Fruit fly (Drosophila melanogaster) whole organism, embryonic: ENCODE data around the gene CG12519.

Experiments
- Blimp-1 ChIP-seq: fragments of 200-800 bp; sonication (Bioruptor generic); optimal IDR thresholded peaks from 3 replicates; lab custom pipeline; 2018; ENCODE audit warnings: missing biosample characterization, missing genetic modification characterization, mild to moderate bottlenecking, moderate library complexity, missing genetic modification reagents
- CG10267 ChIP-seq: fragments of 200-800 bp; sonication (Bioruptor generic); optimal IDR thresholded peaks from 2 replicates; lab custom pipeline; 2018; ENCODE audit warnings: missing biosample characterization, mild to moderate bottlenecking, missing genetic modification characterization, moderate library complexity
- CG10366 ChIP-seq: fragments of 200-800 bp; sonication (Bioruptor generic); IDR thresholded peaks from 2 replicates; pipeline ENCODE4 v1.3.6; 2022; ENCODE audit warnings: missing biosample characterization, missing genetic modification characterization
- CG11504 ChIP-seq: fragments of 200-800 bp; sonication (Bioruptor generic); optimal IDR thresholded peaks from 3 replicates; lab custom pipeline; 2019; ENCODE audit warnings: missing biosample characterization, mild to moderate bottlenecking, missing genetic modification characterization, moderate library complexity
- CG11696 ChIP-seq: fragments of 200-800 bp; sonication (Bioruptor generic); IDR thresholded peaks from 2 replicates; pipeline ENCODE4 v1.3.6; 2022; ENCODE audit warnings: missing biosample characterization, missing genetic modification characterization
- CG12391 ChIP-seq: fragments of 200-800 bp; sonication (Bioruptor generic); optimal IDR thresholded peaks from 3 replicates; lab custom pipeline; 2018; ENCODE audit warnings: missing biosample characterization, mild to moderate bottlenecking, missing genetic modification characterization, moderate library complexity
- CG13624 ChIP-seq: fragments of 200-800 bp; sonication (Bioruptor generic); optimal IDR thresholded peaks from 2 replicates; lab custom pipeline; 2016; ENCODE audit warnings: missing biosample characterization, missing genetic modification characterization
- CG14667 ChIP-seq: fragments of 200-800 bp; sonication (Bioruptor generic); IDR thresholded peaks from 2 replicates; pipeline ENCODE4 v1.3.6; 2022; ENCODE audit warnings: missing biosample characterization, missing genetic modification characterization
- CG16815 ChIP-seq: fragments of 200-800 bp; sonication (Bioruptor generic); optimal IDR thresholded peaks from 3 replicates; lab custom pipeline; 2017; ENCODE audit warnings: missing biosample characterization, mild to moderate bottlenecking, missing genetic modification characterization
- CG17912 ChIP-seq: fragments of 200-800 bp; sonication (Bioruptor generic); optimal IDR thresholded peaks from 2 replicates; lab custom pipeline; 2018; ENCODE audit warnings: missing biosample characterization, mild to moderate bottlenecking, missing genetic modification characterization
- CG2116 ChIP-seq: fragments of 200-800 bp; sonication (Bioruptor generic); optimal IDR thresholded peaks from 3 replicates; lab custom pipeline; 2018; ENCODE audit warnings: missing biosample characterization, mild to moderate bottlenecking, missing genetic modification characterization
- CG2199 ChIP-seq: fragments of 200-800 bp; sonication (Bioruptor generic); IDR thresholded peaks from 3 replicates; pipeline ENCODE4 v1.3.6; 2022; ENCODE audit warnings: missing biosample characterization, missing genetic modification characterization
- CG30431 ChIP-seq: fragments of 200-800 bp; sonication (Bioruptor generic); optimal IDR thresholded peaks from 2 replicates; lab custom pipeline; 2017; ENCODE audit warnings: missing biosample characterization, missing genetic modification characterization
- CG32772 ChIP-seq: fragments of 200-800 bp; sonication (Bioruptor generic); IDR thresholded peaks from 2 replicates; pipeline ENCODE4 v1.3.6; 2022; ENCODE audit warnings: missing biosample characterization, missing genetic modification characterization
- CG4404 ChIP-seq: fragments of 200-800 bp; sonication (Bioruptor generic); IDR thresholded peaks from 2 replicates; pipeline ENCODE4 v1.3.6; 2022; ENCODE audit warnings: missing biosample characterization, missing genetic modification characterization
- CG4730 ChIP-seq: fragments of 200-800 bp; sonication (Bioruptor generic); IDR thresholded peaks from 2 replicates; pipeline ENCODE4 v1.3.6; 2022; ENCODE audit warnings: missing biosample characterization, missing genetic modification characterization
- CG7839 ChIP-seq: fragments of 200-800 bp; sonication (Bioruptor generic); optimal IDR thresholded peaks from 3 replicates; lab custom pipeline; 2018; ENCODE audit warnings: missing biosample characterization, mild to moderate bottlenecking, missing genetic modification characterization, moderate library complexity
- CG8281 ChIP-seq: fragments of 200-800 bp; sonication (Bioruptor generic); optimal IDR thresholded peaks from 2 replicates; lab custom pipeline; 2018; ENCODE audit warnings: missing biosample characterization, mild to moderate bottlenecking, missing genetic modification characterization, moderate library complexity
- CG8359 ChIP-seq: fragments of 200-800 bp; sonication (Bioruptor generic); optimal IDR thresholded peaks from 2 replicates; lab custom pipeline; 2017; ENCODE audit warnings: missing biosample characterization, mild to moderate bottlenecking, missing genetic modification characterization, borderline replicate concordance
- CG8765 ChIP-seq: fragments of 200-800 bp; sonication (Bioruptor generic); IDR thresholded peaks from 2 replicates; pipeline ENCODE4 v1.3.6; 2022; ENCODE audit warnings: missing biosample characterization, missing genetic modification characterization
- CG9817 ChIP-seq: fragments of 200-800 bp; sonication (Bioruptor generic); optimal IDR thresholded peaks from 2 replicates; lab custom pipeline; 2018; ENCODE audit warnings: missing biosample characterization, mild to moderate bottlenecking, missing genetic modification characterization, moderate library complexity
- CoRest ChIP-seq: fragments of 200-800 bp; sonication (Bioruptor generic); optimal IDR thresholded peaks from 3 replicates; lab custom pipeline; 2018; ENCODE audit warnings: missing biosample characterization, mild to moderate bottlenecking, missing genetic modification characterization, moderate library complexity
- Dll ChIP-seq: fragments of 200-800 bp; sonication (Bioruptor generic); IDR thresholded peaks from 4 replicates; pipeline ENCODE4 v1.3.6; 2022; ENCODE audit warnings: missing biosample characterization, missing genetic modification characterization; ENCODE audit not compliant: partially characterized antibody
- Elba2 ChIP-seq: fragments of 200-800 bp; sonication (Bioruptor generic); optimal IDR thresholded peaks from 3 replicates; lab custom pipeline; 2016; ENCODE audit warnings: missing biosample characterization, missing genetic modification characterization
- Fer2 ChIP-seq: fragments of 200-800 bp; sonication (Bioruptor generic); optimal IDR thresholded peaks from 2 replicates; lab custom pipeline; 2018; ENCODE audit warnings: missing biosample characterization, mild to moderate bottlenecking, missing genetic modification characterization, moderate library complexity
- Gug ChIP-seq: fragments of 200-800 bp; sonication (Bioruptor generic); IDR thresholded peaks from 4 replicates; pipeline ENCODE4 v1.3.6; 2022; ENCODE audit warnings: missing biosample characterization, missing genetic modification characterization
- HLH4C ChIP-seq: fragments of 200-800 bp; sonication (Bioruptor generic); IDR thresholded peaks from 3 replicates; pipeline ENCODE4 v1.3.6; 2022; ENCODE audit warnings: missing biosample characterization, missing genetic modification characterization; ENCODE audit not compliant: partially characterized antibody
- Hr51 ChIP-seq, 2 experiments: fragments of 200-800 bp; sonication (Bioruptor generic); optimal IDR thresholded peaks; 2 replicates in 1 of 2; 3 replicates in 1 of 2; lab custom pipeline; 2016 to 2018; ENCODE audit warnings: missing biosample characterization in 2 of 2, missing genetic modification characterization in 2 of 2, mild to moderate bottlenecking in 1 of 2, moderate library complexity in 1 of 2
- MBD-R2 ChIP-seq: fragments of 200-800 bp; sonication (Bioruptor generic); IDR thresholded peaks from 2 replicates; pipeline ENCODE4 v1.3.6; 2022; ENCODE audit warnings: missing biosample characterization, missing genetic modification characterization
- Oaz ChIP-seq: fragments of 200-800 bp; sonication (Bioruptor generic); IDR thresholded peaks from 2 replicates; pipeline ENCODE4 v1.3.6; 2022; ENCODE audit warnings: missing biosample characterization, missing genetic modification characterization
- Oli ChIP-seq: fragments of 200-800 bp; sonication (Bioruptor generic); optimal IDR thresholded peaks from 2 replicates; lab custom pipeline; 2018; ENCODE audit warnings: missing biosample characterization, mild to moderate bottlenecking, missing genetic modification characterization, moderate library complexity
- Optix ChIP-seq: fragments of 200-800 bp; sonication (Bioruptor generic); IDR thresholded peaks from 3 replicates; pipeline ENCODE4 v1.3.6; 2022; ENCODE audit warnings: missing biosample characterization, missing genetic modification characterization
- Ptx1 ChIP-seq: fragments of 200-800 bp; sonication (Bioruptor generic); IDR thresholded peaks from 2 replicates; pipeline ENCODE4 v1.3.6; 2022; ENCODE audit warnings: missing biosample characterization, missing genetic modification characterization
- Rfx ChIP-seq: fragments of 200-800 bp; sonication (Bioruptor generic); IDR thresholded peaks from 2 replicates; pipeline ENCODE4 v1.3.6; 2022; ENCODE audit warnings: missing biosample characterization, missing genetic modification characterization
- ewg ChIP-seq: fragments of 200-800 bp; sonication (Bioruptor generic); optimal IDR thresholded peaks from 3 replicates; lab custom pipeline; 2017; ENCODE audit warnings: mild to moderate bottlenecking, missing biosample characterization, missing genetic modification reagents, missing genetic modification characterization
- gem ChIP-seq: fragments of 200-800 bp; sonication (Bioruptor generic); optimal IDR thresholded peaks from 2 replicates; lab custom pipeline; 2019; ENCODE audit warnings: missing biosample characterization, mild to moderate bottlenecking, missing genetic modification characterization, moderate library complexity
- gfzf ChIP-seq: fragments of 200-800 bp; sonication (Bioruptor generic); optimal IDR thresholded peaks from 2 replicates; lab custom pipeline; 2016; ENCODE audit warnings: missing biosample characterization, mild to moderate bottlenecking, missing genetic modification characterization, moderate library complexity
- lab ChIP-seq: fragments of 200-800 bp; sonication (Bioruptor generic); optimal IDR thresholded peaks from 3 replicates; lab custom pipeline; 2017; ENCODE audit warnings: missing biosample characterization, missing genetic modification characterization, mild to moderate bottlenecking, moderate library complexity, missing genetic modification reagents
- mam ChIP-seq: fragments of 200-800 bp; sonication (Bioruptor generic); optimal IDR thresholded peaks from 3 replicates; lab custom pipeline; 2016; ENCODE audit warnings: missing biosample characterization, missing genetic modification characterization
- pan ChIP-seq, 4 experiments: fragments of >200 bp in 3 of 4; fragments of 200-800 bp in 1 of 4; sonication (Bioruptor generic) in 1 of 4; optimal IDR thresholded peaks in 3 of 4; IDR thresholded peaks in 1 of 4; 2 replicates each; pipeline versions ENCODE4 v1.3.6 to Lab custom; 2017 to 2022; ENCODE audit warnings: missing biosample characterization in 2 of 4, missing genetic modification characterization in 2 of 4, mixed read lengths in 1 of 4
- phol ChIP-seq: fragments of 200-800 bp; sonication (Bioruptor generic); optimal IDR thresholded peaks from 3 replicates; lab custom pipeline; 2018; ENCODE audit warnings: missing biosample characterization, mild to moderate bottlenecking, missing genetic modification characterization, moderate library complexity
- row ChIP-seq: fragments of 200-800 bp; sonication (Bioruptor generic); IDR thresholded peaks from 3 replicates; pipeline ENCODE4 v1.3.6; 2022; ENCODE audit warnings: missing biosample characterization, missing genetic modification characterization
- salm ChIP-seq: fragments of 200-800 bp; sonication (Bioruptor generic); optimal IDR thresholded peaks from 2 replicates; lab custom pipeline; 2018; ENCODE audit warnings: missing biosample characterization, mild to moderate bottlenecking, missing genetic modification characterization
- vnd ChIP-seq: fragments of 200-800 bp; sonication (Bioruptor generic); IDR thresholded peaks from 3 replicates; pipeline ENCODE4 v1.3.6; 2022; ENCODE audit warnings: missing biosample characterization, missing genetic modification characterization; ENCODE audit not compliant: partially characterized antibody
- zen ChIP-seq: fragments of 200-800 bp; sonication (Bioruptor generic); optimal IDR thresholded peaks from 3 replicates; lab custom pipeline; 2018; ENCODE audit warnings: missing biosample characterization, mild to moderate bottlenecking, missing genetic modification characterization, moderate library complexity
- zfh1 ChIP-seq: fragments of 200-800 bp; sonication (Bioruptor generic); IDR thresholded peaks from 3 replicates; pipeline ENCODE4 v1.3.6; 2022; ENCODE audit warnings: missing biosample characterization, missing genetic modification characterization

The CG12519 gene

dm6 chr3L:19446394-19447349 is 25.6 kb upstream of the CG12519 start, which contains the start of the genes CG33062 and Chd3 (continued):
- no peak for TF ChIP-seq CG11696 (GFP tag; lab: Robert Waterston, UW)
- no peak for TF ChIP-seq Optix (GFP tag; lab: Robert Waterston, UW)
- TF ChIP-seq gem (tag; lab: Kevin White, UChicago): peak; percentile 64
- peak; percentile 53 for TF ChIP-seq CG30431
- no peak for TF ChIP-seq Elba2 (GFP tag; lab: Kevin White, UChicago)
- peak; percentile 27; the same call in 2 of the 3 replicates for TF ChIP-seq vnd (GFP tag; lab: Robert Waterston, UW)
- 0 out of 2 replicates have a peak, but pooled peaks have one; percentile 9 for TF ChIP-seq CG4730 (GFP tag; lab: Robert Waterston, UW)
- no peak for TF ChIP-seq CG14667 (GFP tag; lab: Robert Waterston, UW)
- TF ChIP-seq CG4404 (GFP tag; lab: Robert Waterston, UW): peak; percentile 49; the same call in 1 of the 2 replicates
- TF ChIP-seq CG8281: no peak
- no peak for TF ChIP-seq CG13624 (GFP tag; lab: Kevin White, UChicago)
- 0 out of 3 replicates have a peak, but pooled peaks have one; percentile 3 for TF ChIP-seq zfh1 (GFP tag; lab: Robert Waterston, UW)
- no peak for TF ChIP-seq Blimp-1 (GFP tag; lab: Kevin White, UChicago)
- peak; percentile 53; the same call in 1 of the 2 replicates for TF ChIP-seq Ptx1 (GFP tag; lab: Robert Waterston, UW)
- TF ChIP-seq CG12391: peak; percentile 39
- peak; percentile 32; the same call in 1 of the 3 replicates for TF ChIP-seq HLH4C (GFP tag; lab: Robert Waterston, UW)
- peak; percentile 35; the same call in 1 of the 2 replicates for TF ChIP-seq CG32772 (GFP tag; lab: Robert Waterston, UW)
- TF ChIP-seq CG2199: no peak
- no peak for TF ChIP-seq pan (optimal IDR thresholded peaks at IDR 0.05; lab: Kevin White, UChicago)
- TF ChIP-seq pan (GFP tag; optimal IDR thresholded peaks at IDR 0.05 in 1 of 2, IDR thresholded peaks at IDR 0.05 in 1 of 2): peak in 1 of 2 experiments; percentile 8
- TF ChIP-seq CG17912 (GFP tag; lab: Kevin White, UChicago): no peak
- no peak for TF ChIP-seq CG8359 (GFP tag; lab: Kevin White, UChicago)
- TF ChIP-seq Oaz (GFP tag; lab: Robert Waterston, UW): no peak
- TF ChIP-seq MBD-R2 (GFP tag; lab: Robert Waterston, UW): peak; percentile 32; the same call in 1 of the 2 replicates
- TF ChIP-seq CG10366: no peak; the same call in 1 of the 2 replicates
- TF ChIP-seq CG7839: peak; percentile 33
- peak; percentile 18; the same call in 1 of the 2 replicates for TF ChIP-seq CG8765 (GFP tag; lab: Robert Waterston, UW)
- TF ChIP-seq CoRest (tag; lab: Kevin White, UChicago): peak; percentile 60
- peak; percentile 10 for TF ChIP-seq CG16815 (GFP tag; lab: Kevin White, UChicago)
- TF ChIP-seq Fer2 (tag; lab: Kevin White, UChicago): no peak
- TF ChIP-seq Dll (GFP tag; lab: Robert Waterston, UW): peak; percentile 61; the same call in 3 of the 4 replicates
- TF ChIP-seq CG2116 (GFP tag; lab: Kevin White, UChicago): peak; percentile 4
- TF ChIP-seq zen: peak; percentile 18
- peak; percentile 60 for TF ChIP-seq phol (tag; lab: Kevin White, UChicago)
- TF ChIP-seq ewg (GFP tag; lab: Kevin White, UChicago): peak; percentile 16
- peak; percentile 19 for TF ChIP-seq Oli (tag; lab: Kevin White, UChicago)
- peak; percentile 35; the same call in 2 of the 4 replicates for TF ChIP-seq Gug (GFP tag; lab: Robert Waterston, UW)
- peak; percentile 11 for TF ChIP-seq CG10267 (tag; lab: Kevin White, UChicago)
- peak; percentile 36 for TF ChIP-seq CG11504
- TF ChIP-seq CG9817 (tag; lab: Kevin White, UChicago): peak; percentile 23
- TF ChIP-seq Rfx (GFP tag; lab: Robert Waterston, UW): peak; percentile 36; the same call in 1 of the 2 replicates
- TF ChIP-seq salm (tag; lab: Kevin White, UChicago): no peak
- TF ChIP-seq lab (GFP tag; lab: Kevin White, UChicago): no peak
- TF ChIP-seq gfzf (GFP tag; lab: Kevin White, UChicago): peak; percentile 36
- no peak for TF ChIP-seq mam (GFP tag; lab: Kevin White, UChicago)
- peak; percentile 79 for TF ChIP-seq row (GFP tag; lab: Robert Waterston, UW)
- TF ChIP-seq Hr51 (GFP tag; optimal IDR thresholded peaks at IDR 0.05; lab: Kevin White, UChicago): peak in 1 of 2 experiments; percentile 8
